Fruit fly (Drosophila melanogaster) whole organism, prepupa: ENCODE results near the gene plum.

ENCODE experiments used
- CG10631 ChIP-seq: fragments of 200-800 bp; sonication (Bioruptor generic); optimal IDR thresholded peaks from 2 replicates; lab custom pipeline; 2016; ENCODE audit warnings: missing biosample characterization, missing genetic modification characterization
- CG11294 ChIP-seq: fragments of 200-800 bp; sonication (Bioruptor generic); IDR thresholded peaks from 2 replicates; pipeline ENCODE4 v1.3.6; 2022; ENCODE audit warnings: missing biosample characterization, missing genetic modification characterization
- CG11762 ChIP-seq: fragments of 200-800 bp; sonication (Bioruptor generic); optimal IDR thresholded peaks from 3 replicates; lab custom pipeline; 2016; ENCODE audit warnings: missing biosample characterization, missing genetic modification characterization; ENCODE audit not compliant: insufficient read depth
- CG15336 ChIP-seq: fragments of 200-800 bp; sonication (Bioruptor generic); IDR thresholded peaks from 2 replicates; pipeline ENCODE4 v1.3.6; 2022; ENCODE audit warnings: missing biosample characterization, missing genetic modification characterization
- CG16779 ChIP-seq: fragments of 200-800 bp; sonication (Bioruptor generic); optimal IDR thresholded peaks from 3 replicates; lab custom pipeline; 2017; ENCODE audit warnings: missing biosample characterization, mild to moderate bottlenecking, missing genetic modification characterization
- CG3032 ChIP-seq: fragments of 200-800 bp; optimal IDR thresholded peaks from 2 replicates; lab custom pipeline; 2019; ENCODE audit warnings: missing biosample characterization, mild to moderate bottlenecking, missing genetic modification characterization, moderate library complexity
- CG31627 ChIP-seq: fragments of 200-800 bp; sonication (Bioruptor generic); optimal IDR thresholded peaks from 3 replicates; lab custom pipeline; 2016; ENCODE audit warnings: missing biosample characterization, missing genetic modification characterization
- CG3919 ChIP-seq: fragments of 200-800 bp; sonication (Bioruptor generic); optimal IDR thresholded peaks from 3 replicates; lab custom pipeline; 2016; ENCODE audit warnings: missing biosample characterization, missing genetic modification characterization
- CG4318 ChIP-seq: fragments of 200-800 bp; sonication (Bioruptor generic); optimal IDR thresholded peaks from 3 replicates; lab custom pipeline; 2017; ENCODE audit warnings: missing biosample characterization, mild to moderate bottlenecking, missing genetic modification characterization
- CG6163 ChIP-seq: fragments of 200-800 bp; sonication (Bioruptor generic); IDR thresholded peaks from 3 replicates; pipeline ENCODE4 v1.3.6; 2022; ENCODE audit warnings: missing biosample characterization, missing genetic modification characterization
- CG6276 ChIP-seq: fragments of 200-800 bp; sonication (Bioruptor generic); optimal IDR thresholded peaks from 2 replicates; lab custom pipeline; 2017; ENCODE audit warnings: missing biosample characterization, mild to moderate bottlenecking, missing genetic modification characterization
- CG6808 ChIP-seq: fragments of 200-800 bp; sonication (Bioruptor generic); optimal IDR thresholded peaks from 3 replicates; lab custom pipeline; 2017; ENCODE audit warnings: missing biosample characterization, missing genetic modification characterization, mild to moderate bottlenecking, moderate library complexity, missing genetic modification reagents
- CG6854 ChIP-seq: fragments of 200-800 bp; sonication (Bioruptor generic); optimal IDR thresholded peaks from 2 replicates; lab custom pipeline; 2017; ENCODE audit warnings: missing biosample characterization, mild to moderate bottlenecking, missing genetic modification characterization
- CG7368 ChIP-seq: fragments of 200-800 bp; sonication (Bioruptor generic); optimal IDR thresholded peaks from 3 replicates; lab custom pipeline; 2016; ENCODE audit warnings: missing biosample characterization, missing genetic modification characterization
- CG8119 ChIP-seq: fragments of 200-800 bp; sonication (Bioruptor generic); IDR thresholded peaks from 3 replicates; pipeline ENCODE4 v1.3.6; 2022; ENCODE audit warnings: missing biosample characterization, missing genetic modification characterization
- Eip75B ChIP-seq: fragments of 200-800 bp; sonication (Bioruptor generic); optimal IDR thresholded peaks from 3 replicates; lab custom pipeline; 2016; ENCODE audit warnings: missing biosample characterization, missing genetic modification characterization
- Eip78C ChIP-seq: fragments of 200-800 bp; sonication (Bioruptor generic); peaks from one replicate; lab custom pipeline; 2016; ENCODE audit warnings: missing biosample characterization, missing genetic modification characterization
- Ets21C ChIP-seq: fragments of 200-800 bp; sonication (Bioruptor generic); optimal IDR thresholded peaks from 3 replicates; lab custom pipeline; 2016; ENCODE audit warnings: missing biosample characterization, missing genetic modification characterization
- Gug ChIP-seq: fragments of 200-800 bp; sonication (Bioruptor generic); IDR thresholded peaks from 2 replicates; pipeline ENCODE4 v1.3.6; 2022; ENCODE audit warnings: missing biosample characterization, missing genetic modification characterization
- Hr38 ChIP-seq: sonication (Bioruptor generic); optimal IDR thresholded peaks from 2 replicates; lab custom pipeline; 2016; ENCODE audit warnings: missing biosample characterization, missing genetic modification characterization
- Hr4 ChIP-seq: fragments of 200-800 bp; sonication (Bioruptor generic); optimal IDR thresholded peaks from 3 replicates; lab custom pipeline; 2016; ENCODE audit warnings: missing biosample characterization, missing genetic modification characterization
- Lpt ChIP-seq: fragments of 200-800 bp; sonication (Bioruptor generic); optimal IDR thresholded peaks from 3 replicates; lab custom pipeline; 2016; ENCODE audit warnings: missing biosample characterization, missing genetic modification characterization
- OdsH ChIP-seq: fragments of 200-800 bp; sonication (Bioruptor generic); optimal IDR thresholded peaks from 3 replicates; lab custom pipeline; 2016; ENCODE audit warnings: missing biosample characterization, missing genetic modification characterization
- Sox102F ChIP-seq: fragments of 200-800 bp; sonication (Bioruptor generic); optimal IDR thresholded peaks from 2 replicates; lab custom pipeline; 2016; ENCODE audit warnings: missing biosample characterization, mild to moderate bottlenecking, missing genetic modification characterization
- Sox15 ChIP-seq: fragments of 200-800 bp; sonication (Bioruptor generic); optimal IDR thresholded peaks from 3 replicates; lab custom pipeline; 2016; ENCODE audit warnings: missing biosample characterization, missing genetic modification characterization
- achi ChIP-seq: fragments of 200-800 bp; sonication (Bioruptor generic); optimal IDR thresholded peaks from 3 replicates; lab custom pipeline; 2016; ENCODE audit warnings: missing biosample characterization, missing genetic modification characterization
- cyc ChIP-seq: fragments of 200-800 bp; sonication (Bioruptor generic); optimal IDR thresholded peaks from 3 replicates; lab custom pipeline; 2016; ENCODE audit warnings: missing biosample characterization, missing genetic modification characterization
- dac ChIP-seq: fragments of 200-800 bp; sonication (Bioruptor generic); optimal IDR thresholded peaks from 2 replicates; lab custom pipeline; 2017; ENCODE audit warnings: missing biosample characterization, mild to moderate bottlenecking, missing genetic modification characterization
- dsx ChIP-seq: fragments of 200-800 bp; optimal IDR thresholded peaks from 3 replicates; lab custom pipeline; 2019; ENCODE audit warnings: missing biosample characterization, mild to moderate bottlenecking, missing genetic modification characterization, moderate library complexity; ENCODE audit not compliant: poor library complexity, severe bottlenecking
- eg ChIP-seq: fragments of 200-800 bp; sonication (Bioruptor generic); IDR thresholded peaks from 3 replicates; pipeline ENCODE4 v1.3.6; 2022; ENCODE audit warnings: missing biosample characterization, missing genetic modification characterization
- esn ChIP-seq: fragments of 200-800 bp; sonication (Bioruptor generic); optimal IDR thresholded peaks from 2 replicates; lab custom pipeline; 2016; ENCODE audit warnings: missing biosample characterization, mild to moderate bottlenecking, missing genetic modification characterization, moderate library complexity
- fd59A ChIP-seq: fragments of 200-800 bp; sonication (Bioruptor generic); optimal IDR thresholded peaks from 2 replicates; lab custom pipeline; 2017; ENCODE audit warnings: missing biosample characterization, mild to moderate bottlenecking, missing genetic modification characterization, missing genetic modification reagents
- fkh ChIP-seq: fragments of 200-800 bp; sonication (Bioruptor generic); optimal IDR thresholded peaks from 3 replicates; lab custom pipeline; 2017; ENCODE audit warnings: missing biosample characterization, mild to moderate bottlenecking, missing genetic modification characterization, moderate library complexity
- lz ChIP-seq: fragments of 200-800 bp; sonication (Bioruptor generic); optimal IDR thresholded peaks from 3 replicates; lab custom pipeline; 2016; ENCODE audit warnings: missing biosample characterization, missing genetic modification characterization
- net ChIP-seq: fragments of 200-800 bp; sonication (Bioruptor generic); optimal IDR thresholded peaks from 3 replicates; lab custom pipeline; 2016; ENCODE audit warnings: missing biosample characterization, missing genetic modification characterization
- pdm3 ChIP-seq: fragments of 200-800 bp; sonication (Bioruptor generic); optimal IDR thresholded peaks from 3 replicates; lab custom pipeline; 2016; ENCODE audit warnings: missing biosample characterization, missing genetic modification characterization
- spab ChIP-seq: fragments of 200-800 bp; sonication (Bioruptor generic); optimal IDR thresholded peaks from 2 replicates; lab custom pipeline; 2017; ENCODE audit warnings: missing biosample characterization, mild to moderate bottlenecking, missing genetic modification characterization, missing genetic modification reagents
- svp ChIP-seq: fragments of 200-800 bp; sonication (Bioruptor generic); peaks from one replicate; lab custom pipeline; 2016; ENCODE audit warnings: missing biosample characterization, missing genetic modification characterization

Gene plum

DNA sequence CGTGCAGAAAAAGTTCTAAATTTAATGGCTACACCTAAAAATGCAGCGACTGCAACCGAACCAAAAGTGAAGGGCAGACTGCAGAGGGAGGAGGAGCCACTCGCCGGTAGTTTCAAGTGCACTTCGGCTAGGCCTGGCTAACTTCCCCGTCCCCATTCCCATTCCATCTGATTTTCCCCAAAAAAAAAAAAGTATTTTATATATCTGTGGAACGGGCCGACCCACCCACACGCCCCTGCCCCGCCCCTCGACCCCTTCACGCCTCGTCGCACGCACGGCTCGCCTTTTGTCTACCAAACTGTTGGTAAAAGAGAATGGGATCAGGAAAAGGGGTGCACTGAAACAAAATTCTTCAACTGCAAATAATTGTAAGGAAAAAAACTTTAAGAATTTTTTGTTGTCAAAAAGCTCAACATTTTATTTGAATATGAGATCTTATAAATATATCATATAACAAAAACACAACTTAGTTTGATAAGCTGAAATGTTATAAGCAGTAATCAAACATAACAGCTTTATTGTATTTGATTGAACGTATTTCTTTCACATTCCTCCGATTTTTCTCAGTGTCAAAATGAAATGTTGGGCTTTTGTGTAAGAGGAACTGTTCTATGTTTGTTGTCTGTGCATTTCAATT is 91.0 kb downstream of the plum start (continued):
- TF ChIP-seq CG3919 (GFP tag; lab: Kevin White, UChicago) (no peak), Gug (peak; percentile 53), dac (GFP tag; lab: Kevin White, UChicago) (no peak), pdm3 (GFP tag; lab: Kevin White, UChicago) (no peak), dsx (peak; percentile 22), fkh (GFP tag; lab: Kevin White, UChicago) (no peak), cyc (GFP tag; lab: Kevin White, UChicago) (no peak), CG3032 (no peak)

DNA sequence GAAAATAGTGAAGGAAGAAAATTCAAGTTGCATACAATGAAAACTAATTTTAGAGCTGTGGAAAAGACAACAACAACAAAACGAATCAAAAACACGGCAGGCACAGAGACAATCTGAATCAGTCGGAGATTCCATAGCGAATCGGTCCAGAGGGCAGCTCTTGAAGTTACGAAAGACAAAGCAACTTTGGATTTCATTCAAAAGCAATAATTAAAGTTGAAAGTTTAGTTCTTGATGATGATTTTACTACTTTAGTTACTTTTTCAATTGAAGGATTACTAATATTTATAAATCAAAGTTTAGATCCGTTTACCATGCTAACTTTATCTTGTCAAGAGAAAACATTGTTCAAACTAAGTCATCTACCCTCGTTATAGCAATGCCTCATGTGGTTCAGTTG is 91.7 kb downstream of the plum start:
- no peak for TF ChIP-seq CG31627
- TF ChIP-seq CG6808 = no peak
- TF ChIP-seq fkh (GFP tag; lab: Kevin White, UChicago) = no peak
- no peak for TF ChIP-seq Sox102F (GFP tag; lab: Kevin White, UChicago)
- peak; percentile 1 for TF ChIP-seq CG4318 (GFP tag; lab: Kevin White, UChicago)
- no peak for TF ChIP-seq esn
- no peak for TF ChIP-seq CG6854 (GFP tag; lab: Kevin White, UChicago)
- no peak for TF ChIP-seq net (GFP tag; lab: Kevin White, UChicago)
- TF ChIP-seq CG10631 (GFP tag; lab: Kevin White, UChicago) = peak; percentile 15
- TF ChIP-seq Hr38 (GFP tag; lab: Kevin White, UChicago) = no peak
- no peak for TF ChIP-seq CG11294 (GFP tag; lab: Robert Waterston, UW)
- no peak for TF ChIP-seq OdsH (GFP tag; lab: Kevin White, UChicago)
- peak; percentile 15; the same call in 1 of the 2 replicates for TF ChIP-seq CG15336 (GFP tag; lab: Robert Waterston, UW)
- no peak for TF ChIP-seq CG3919 (GFP tag; lab: Kevin White, UChicago)
- TF ChIP-seq Lpt (GFP tag; lab: Kevin White, UChicago) = no peak
- TF ChIP-seq svp (GFP tag; lab: Kevin White, UChicago) = no peak
- TF ChIP-seq Hr4 (GFP tag; lab: Kevin White, UChicago) = peak; percentile 12
- TF ChIP-seq CG16779 (tag; lab: Kevin White, UChicago) = no peak
- TF ChIP-seq Eip75B (GFP tag; lab: Kevin White, UChicago) = no peak
- TF ChIP-seq CG7368 (GFP tag; lab: Kevin White, UChicago) = no peak
- no peak for TF ChIP-seq fd59A (GFP tag; lab: Kevin White, UChicago)
- TF ChIP-seq Eip78C (GFP tag; lab: Kevin White, UChicago) = peak; percentile 36
- no peak for TF ChIP-seq CG11762 (GFP tag; lab: Kevin White, UChicago)
- no peak for TF ChIP-seq achi (GFP tag; lab: Kevin White, UChicago)

DNA sequence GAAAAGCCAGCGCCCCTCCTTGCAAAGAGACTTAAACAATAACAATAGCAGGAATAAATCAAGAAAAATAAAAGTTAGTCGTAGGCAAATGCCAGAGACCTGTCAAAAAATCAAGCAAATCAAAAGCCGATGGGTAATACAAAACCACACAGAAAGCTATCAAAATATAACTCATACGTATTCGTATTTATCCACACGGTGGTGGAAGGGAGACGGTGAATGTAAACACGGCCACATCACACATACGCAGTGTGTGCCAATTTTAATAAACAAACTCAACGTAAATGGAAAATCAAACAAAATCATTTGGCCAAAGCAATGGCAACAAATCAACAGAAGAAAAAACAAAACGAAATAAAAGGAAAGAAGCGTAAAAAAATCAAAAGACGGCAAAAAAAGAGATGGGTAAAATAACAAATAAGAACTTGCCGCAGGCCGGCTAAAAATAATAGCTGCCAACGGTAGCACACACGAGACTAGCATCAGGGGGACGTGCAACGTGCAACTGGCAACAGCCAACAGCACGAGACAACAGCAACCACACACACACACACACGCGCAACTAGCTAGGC is 92.3 kb downstream of the plum start:
- peak; percentile 55 for TF ChIP-seq CG8119 (GFP tag; lab: Robert Waterston, UW)
- TF ChIP-seq CG6808 = peak; percentile 5
- peak; percentile 65 for TF ChIP-seq CG15336 (GFP tag; lab: Robert Waterston, UW)
- no peak for TF ChIP-seq lz
- TF ChIP-seq eg (GFP tag; lab: Robert Waterston, UW) = peak; percentile 72; the same call in 2 of the 3 replicates
- no peak for TF ChIP-seq Sox15 (GFP tag; lab: Kevin White, UChicago)
- TF ChIP-seq spab (GFP tag; lab: Kevin White, UChicago) = peak; percentile 3
- TF ChIP-seq CG6163 (GFP tag; lab: Robert Waterston, UW) = peak; percentile 51; the same call in 2 of the 3 replicates
- peak; percentile 76 for TF ChIP-seq CG6276 (GFP tag; lab: Kevin White, UChicago)
- TF ChIP-seq CG16779 (tag; lab: Kevin White, UChicago) = peak; percentile 11
- no peak for TF ChIP-seq fd59A (GFP tag; lab: Kevin White, UChicago)
- TF ChIP-seq dsx = peak; percentile 14
- peak; percentile 17 for TF ChIP-seq fkh (GFP tag; lab: Kevin White, UChicago)
- no peak for TF ChIP-seq svp (GFP tag; lab: Kevin White, UChicago)
- TF ChIP-seq Ets21C (GFP tag; lab: Kevin White, UChicago) = no peak
